Worm (Caenorhabditis elegans) whole organism, young adult: ENCODE data around the gene golg-4.

Source experiments
- B0019.2 ChIP-seq: fragments of 200-800 bp; sonication (Bioruptor generic); conservative IDR thresholded peaks from 2 replicates; pipeline ENCODE4 v1.3.6; 2022; ENCODE audit warnings: missing genetic modification reagents, missing genetic modification characterization, missing compliant biosample characterization
- C06A6.2 ChIP-seq: fragments of 200-800 bp; sonication (Bioruptor generic); conservative IDR thresholded peaks from 2 replicates; pipeline ENCODE4 v1.3.6; 2022; ENCODE audit warnings: missing genetic modification characterization, missing compliant biosample characterization
- C17E4.6 ChIP-seq: fragments of 200-800 bp; sonication (Bioruptor generic); IDR thresholded peaks from 2 replicates; pipeline ENCODE4 v1.3.6; 2022; ENCODE audit warnings: missing genetic modification reagents, missing genetic modification characterization, missing compliant biosample characterization
- F23B12.7 ChIP-seq: sonication (generic microtip); optimal IDR thresholded peaks from 2 replicates; lab custom pipeline; 2017; ENCODE audit warnings: missing genetic modification characterization, mild to moderate bottlenecking, missing compliant biosample characterization, antibody characterized with exemption, moderate library complexity; ENCODE audit not compliant: insufficient read depth
- F52B5.7 ChIP-seq: sonication (generic microtip); optimal IDR thresholded peaks from 2 replicates; lab custom pipeline; 2016; ENCODE audit warnings: mild to moderate bottlenecking, missing genetic modification characterization, missing compliant biosample characterization
- F57A8.1 ChIP-seq: fragments of 200-800 bp; sonication (Bioruptor generic); optimal IDR thresholded peaks from 2 replicates; lab custom pipeline; 2018; ENCODE audit warnings: mild to moderate bottlenecking, missing genetic modification characterization, moderate library complexity, missing compliant biosample characterization
- K11D2.4 ChIP-seq: fragments of 200-800 bp; sonication (Bioruptor generic); IDR thresholded peaks from 2 replicates; pipeline ENCODE4 v1.3.6; 2022; ENCODE audit warnings: missing genetic modification reagents, missing genetic modification characterization, missing compliant biosample characterization
- T26A5.8 ChIP-seq: sonication (generic microtip); optimal IDR thresholded peaks from 2 replicates; lab custom pipeline; 2016; ENCODE audit warnings: missing genetic modification characterization, missing compliant biosample characterization
- Y53F4B.3 ChIP-seq: fragments of 200-800 bp; sonication (Bioruptor generic); IDR thresholded peaks from 2 replicates; pipeline ENCODE4 v1.3.6; 2022; ENCODE audit warnings: missing genetic modification reagents, missing genetic modification characterization, missing compliant biosample characterization
- Y79H2A.3 ChIP-seq: fragments of 200-800 bp; sonication (Bioruptor generic); conservative IDR thresholded peaks from 2 replicates; pipeline ENCODE4 v1.3.6; 2022; ENCODE audit warnings: missing genetic modification reagents, missing genetic modification characterization, missing compliant biosample characterization
- Y95B8A.8 ChIP-seq: fragments of 200-800 bp; sonication (Bioruptor generic); IDR thresholded peaks from 2 replicates; pipeline ENCODE4 v1.3.6; 2022; ENCODE audit warnings: missing genetic modification reagents, missing genetic modification characterization, missing compliant biosample characterization
- ZK185.1 ChIP-seq: sonication (generic microtip); optimal IDR thresholded peaks from 2 replicates; lab custom pipeline; 2016; ENCODE audit warnings: mild to moderate bottlenecking, missing genetic modification characterization, missing compliant biosample characterization; ENCODE audit not compliant: poor library complexity, severe bottlenecking
- akir-1 ChIP-seq: fragments of 200-800 bp; sonication (Bioruptor generic); optimal IDR thresholded peaks from 2 replicates; lab custom pipeline; 2018; ENCODE audit warnings: mild to moderate bottlenecking, missing genetic modification characterization, moderate library complexity, missing compliant biosample characterization
- ama-1 ChIP-seq, 3 experiments: fragments of 150-350 bp in 1 of 3; sonication (generic microtip) in 2 of 3; optimal IDR thresholded peaks; 2 replicates each; lab custom pipeline; 2014 to 2018; ENCODE audit warnings: missing biosample characterization in 2 of 3, missing genetic modification characterization in 2 of 3, missing genetic modification reagents in 2 of 3
- attf-5 ChIP-seq: fragments of 200-800 bp; sonication (Bioruptor generic); optimal IDR thresholded peaks from 2 replicates; lab custom pipeline; 2018; ENCODE audit warnings: mild to moderate bottlenecking, missing genetic modification characterization, missing compliant biosample characterization
- cebp-1 ChIP-seq, 2 experiments: fragments of 200-800 bp in 1 of 2; sonication (Bioruptor generic) in 1 of 2; sonication (generic microtip) in 1 of 2; IDR thresholded peaks in 1 of 2; optimal IDR thresholded peaks in 1 of 2; 2 replicates each; pipeline versions ENCODE4 v1.3.6 to Lab custom; 2017 to 2022; ENCODE audit warnings: missing compliant biosample characterization in 2 of 2, missing genetic modification characterization in 2 of 2, mild to moderate bottlenecking in 1 of 2, missing genetic modification reagents in 1 of 2, moderate library complexity in 1 of 2
- ceh-58 ChIP-seq: fragments of 200-800 bp; sonication (Bioruptor generic); IDR thresholded peaks from 2 replicates; pipeline ENCODE4 v1.3.6; 2022; ENCODE audit warnings: missing genetic modification characterization, missing compliant biosample characterization
- ceh-91 ChIP-seq: fragments of 200-800 bp; sonication (Bioruptor generic); IDR thresholded peaks from 2 replicates; pipeline ENCODE4 v1.3.6; 2022; ENCODE audit warnings: missing genetic modification reagents, missing genetic modification characterization, missing compliant biosample characterization
- dpl-1 ChIP-seq: fragments of 150-350 bp; optimal IDR thresholded peaks from 2 replicates; lab custom pipeline; 2014; ENCODE audit warnings: missing biosample characterization, missing genetic modification reagents, missing genetic modification characterization
- efl-1 ChIP-seq: fragments of 150-350 bp; optimal IDR thresholded peaks from 2 replicates; lab custom pipeline; 2014; ENCODE audit warnings: missing biosample characterization, missing genetic modification reagents, missing genetic modification characterization
- egl-18 ChIP-seq: fragments of 200-800 bp; sonication (Bioruptor generic); IDR thresholded peaks from 2 replicates; pipeline ENCODE4 v1.3.6; 2022; ENCODE audit warnings: missing genetic modification reagents, missing genetic modification characterization, missing compliant biosample characterization
- hlh-26 ChIP-seq: fragments of 200-800 bp; sonication (Bioruptor generic); conservative IDR thresholded peaks from 2 replicates; pipeline ENCODE4 v1.3.6; 2022; ENCODE audit warnings: missing genetic modification reagents, missing genetic modification characterization, missing compliant biosample characterization
- hrde-1 ChIP-seq: sonication (generic microtip); optimal IDR thresholded peaks from 2 replicates; lab custom pipeline; 2016; ENCODE audit warnings: missing genetic modification characterization, mild to moderate bottlenecking, missing compliant biosample characterization, moderate library complexity, missing genotype, missing genetic modification reagents, borderline replicate concordance
- hsf-1 ChIP-seq: fragments of 200-800 bp; sonication (Bioruptor generic); IDR thresholded peaks from 2 replicates; pipeline ENCODE4 v1.3.6; 2022; ENCODE audit warnings: missing genetic modification reagents, missing genetic modification characterization, missing compliant biosample characterization
- lin-40 ChIP-seq: sonication (generic microtip); optimal IDR thresholded peaks from 2 replicates; lab custom pipeline; 2016; ENCODE audit warnings: missing genetic modification characterization, mild to moderate bottlenecking, missing compliant biosample characterization, missing genotype, missing genetic modification reagents
- lsl-1 ChIP-seq: fragments of 200-800 bp; sonication (Bioruptor generic); optimal IDR thresholded peaks from 2 replicates; lab custom pipeline; 2018; ENCODE audit warnings: mild to moderate bottlenecking, missing genetic modification characterization, moderate library complexity, missing compliant biosample characterization
- lsy-27 ChIP-seq: sonication (generic microtip); optimal IDR thresholded peaks from 2 replicates; lab custom pipeline; 2017; ENCODE audit warnings: missing genetic modification characterization, mild to moderate bottlenecking, missing compliant biosample characterization, antibody characterized with exemption, missing genotype, borderline replicate concordance; ENCODE audit not compliant: insufficient read depth
- madf-10 ChIP-seq: sonication (generic microtip); optimal IDR thresholded peaks from 2 replicates; lab custom pipeline; 2016; ENCODE audit warnings: mild to moderate bottlenecking, missing genetic modification characterization, missing compliant biosample characterization
- nhr-90 ChIP-seq: sonication (generic microtip); optimal IDR thresholded peaks from 2 replicates; lab custom pipeline; 2016; ENCODE audit warnings: missing genotype, mild to moderate bottlenecking, missing genetic modification characterization, missing compliant biosample characterization
- rcor-1 ChIP-seq: fragments of 200-800 bp; sonication (Bioruptor generic); IDR thresholded peaks from 2 replicates; pipeline ENCODE4 v1.3.6; 2022; ENCODE audit warnings: missing genetic modification reagents, missing genetic modification characterization, missing compliant biosample characterization
- rec-8 ChIP-seq, 2 experiments: sonication (generic microtip); optimal IDR thresholded peaks; 2 replicates each; lab custom pipeline; 2016; ENCODE audit warnings: mild to moderate bottlenecking in 2 of 2, missing genetic modification characterization in 2 of 2, missing genetic modification reagents in 2 of 2, missing genotype in 2 of 2, missing biosample characterization in 1 of 2, missing compliant biosample characterization in 1 of 2, moderate library complexity in 1 of 2
- snpc-1.1 ChIP-seq: sonication (generic microtip); optimal IDR thresholded peaks from 2 replicates; lab custom pipeline; 2017; ENCODE audit warnings: missing genetic modification characterization, mild to moderate bottlenecking, missing compliant biosample characterization, antibody characterized with exemption, moderate library complexity, missing genotype, missing genetic modification reagents; ENCODE audit not compliant: insufficient read depth
- snpc-4 ChIP-seq, 5 experiments: fragments of 150-350 bp in 1 of 5; sonication (generic microtip) in 4 of 5; optimal IDR thresholded peaks; 2 replicates each; lab custom pipeline; 2014 to 2018; ENCODE audit warnings: missing genetic modification characterization in 5 of 5, missing biosample characterization in 3 of 5, antibody characterized with exemption in 2 of 5, mild to moderate bottlenecking in 2 of 5, missing compliant biosample characterization in 2 of 5, missing genotype in 2 of 5, moderate library complexity in 2 of 5, missing genetic modification reagents in 1 of 5
- sptf-2 ChIP-seq: fragments of 200-800 bp; sonication (Bioruptor generic); optimal IDR thresholded peaks from 2 replicates; lab custom pipeline; 2018; ENCODE audit warnings: mild to moderate bottlenecking, missing genetic modification characterization, missing compliant biosample characterization
- unc-130 ChIP-seq: sonication (generic microtip); optimal IDR thresholded peaks from 2 replicates; lab custom pipeline; 2016; ENCODE audit warnings: missing genetic modification reagents, missing genetic modification characterization, missing compliant biosample characterization
- xnd-1 ChIP-seq: sonication (generic microtip); optimal IDR thresholded peaks from 2 replicates; lab custom pipeline; 2016; ENCODE audit warnings: missing genotype, missing genetic modification reagents, missing genetic modification characterization, missing compliant biosample characterization
- ztf-18 ChIP-seq: sonication (generic microtip); optimal IDR thresholded peaks from 2 replicates; lab custom pipeline; 2016; ENCODE audit warnings: missing genotype, mild to moderate bottlenecking, missing genetic modification characterization, missing compliant biosample characterization
- ztf-25 ChIP-seq: fragments of 200-800 bp; sonication (Bioruptor generic); IDR thresholded peaks from 2 replicates; pipeline ENCODE4 v1.3.6; 2022; ENCODE audit warnings: missing genetic modification reagents, missing genetic modification characterization, missing compliant biosample characterization

golg-4 gene

ce11 chrIII:3404354-3404913, 934 bp upstream of the golg-4 start, which contains the start of the genes npp-9 and F59A2.5 (continued):
- TF ChIP-seq sptf-2 (GFP tag; lab: Kevin White, UChicago) (no peak), lsy-27 (tag; lab: Kevin White, UChicago) (no peak), hlh-26 (no peak), F23B12.7 (peak; percentile 14), dpl-1 (GFP tag; lab: Kevin White, UChicago) (peak; percentile 83), ceh-91 (peak; percentile 83), unc-130 (GFP tag; lab: Kevin White, UChicago) (peak; percentile 36), rec-8 (tag; optimal IDR thresholded peaks at IDR 0.05; lab: Kevin White, UChicago) (no peak), akir-1 (GFP tag; lab: Kevin White, UChicago) (no peak), Y95B8A.8 (GFP tag; lab: Robert Waterston, UW) (0 out of 2 replicates have a peak, but pooled peaks have one; percentile 37), C06A6.2 (GFP tag; lab: Robert Waterston, UW) (no peak), attf-5 (GFP tag; lab: Kevin White, UChicago) (no peak), nhr-90 (tag; lab: Kevin White, UChicago) (no peak), lin-40 (no peak), ceh-58 (GFP tag; lab: Robert Waterston, UW) (no peak), F52B5.7 (tag; lab: Kevin White, UChicago) (no peak), rcor-1 (GFP tag; lab: Robert Waterston, UW) (no peak), B0019.2 (GFP tag; lab: Robert Waterston, UW) (0 out of 2 replicates have a peak, but pooled peaks have one; percentile 35), cebp-1 (GFP tag; IDR thresholded peaks at IDR 0.05; lab: Robert Waterston, UW) (no peak), cebp-1 (tag; optimal IDR thresholded peaks at IDR 0.05; lab: Kevin White, UChicago) (peak; percentile 59), ztf-18 (tag; lab: Kevin White, UChicago) (peak; percentile 11), C17E4.6 (peak; percentile 47; the same call in 1 of the 2 replicates), xnd-1 (tag; lab: Kevin White, UChicago) (peak; percentile 86), F57A8.1 (no peak), hrde-1 (tag; lab: Kevin White, UChicago) (no peak), lsl-1 (GFP tag; lab: Kevin White, UChicago) (peak; percentile 77), madf-10 (no peak), K11D2.4 (GFP tag; lab: Robert Waterston, UW) (no peak), hsf-1 (GFP tag; lab: Robert Waterston, UW) (no peak)

DNA sequence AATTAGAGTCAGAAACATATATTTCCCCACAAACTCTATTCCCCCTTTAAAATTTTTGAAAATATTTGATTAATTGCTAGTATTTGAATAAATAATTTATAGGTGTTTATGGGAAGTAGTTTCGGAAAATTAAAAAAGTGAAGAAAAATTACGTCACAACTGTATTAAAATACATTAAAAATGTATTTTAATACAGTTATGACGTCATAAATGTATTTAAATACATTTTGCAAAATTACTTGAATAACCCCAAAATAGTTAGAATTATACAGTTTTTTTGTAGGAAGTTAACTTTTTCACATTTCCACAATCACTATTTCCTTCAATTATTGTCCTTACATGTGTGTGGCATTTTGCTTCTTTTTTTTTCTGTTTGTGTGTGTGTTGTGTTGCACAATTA, 8.1 kb downstream of the golg-4 start:
- TF ChIP-seq Y53F4B.3 (GFP tag; lab: Robert Waterston, UW) = no peak

- TF ChIP-seq ztf-25 (GFP tag; lab: Robert Waterston, UW) = no peak
- no peak for TF ChIP-seq snpc-1.1 (tag; lab: Kevin White, UChicago)
- TF ChIP-seq akir-1 (GFP tag; lab: Kevin White, UChicago) = no peak
- TF ChIP-seq snpc-4 (GFP tag; optimal IDR thresholded peaks at IDR 0.05; lab: Kevin White, UChicago) = no peak
- no peak for TF ChIP-seq snpc-4 (tag; optimal IDR thresholded peaks at IDR 0.05; lab: Kevin White, UChicago)
- no peak for TF ChIP-seq unc-130 (GFP tag; lab: Kevin White, UChicago)
- no peak for TF ChIP-seq egl-18 (GFP tag; lab: Robert Waterston, UW)
- TF ChIP-seq T26A5.8 = no peak
- TF ChIP-seq ZK185.1 (tag; lab: Kevin White, UChicago) = no peak
- no peak for TF ChIP-seq ceh-91
- TF ChIP-seq efl-1 (GFP tag; lab: Kevin White, UChicago) = no peak
- TF ChIP-seq Y79H2A.3 (GFP tag; lab: Robert Waterston, UW) = no peak
- no peak for TF ChIP-seq ama-1 (optimal IDR thresholded peaks at IDR 0.05; lab: Kevin White, UChicago)
- TF ChIP-seq ama-1 (GFP tag; optimal IDR thresholded peaks at IDR 0.05; lab: Kevin White, UChicago) = no peak
- TF ChIP-seq, all 124 proteins: peak for 0
These were observed 9.0 kb downstream of the golg-4 start for ce11 chrIII:3414412-3414811.
